Fruit fly (Drosophila melanogaster) whole organism: ENCODE measurements around the gene CG9021.

Source experiments
- CG8478 ChIP-seq: fragments of >200 bp; optimal IDR thresholded peaks from 2 replicates; lab custom pipeline; 2018; ENCODE audit warnings: inconsistent platforms
- usp ChIP-seq: fragments of >200 bp; optimal IDR thresholded peaks from 2 replicates; lab custom pipeline; 2017; ENCODE audit warnings: missing biosample characterization, missing genetic modification characterization, mixed read lengths

dm6 chr2L:5906893-5907850 is 2.7 kb upstream of the CG9021 start, which contains the start of gene bchs:
- TF ChIP-seq usp (GFP tag; lab: Kevin White, UChicago) (no peak), CG8478 (lab: Kevin White, UChicago) (no peak)
